Fruit fly (Drosophila melanogaster) whole organism, embryonic: ENCODE results near the gene CG10116.
A peak's percentile ranks its signal among the peaks of the same experiment; 100 is the strongest.

ENCODE experiments used
- Abd-B ChIP-seq: fragments of 200-800 bp; sonication (Bioruptor generic); optimal IDR thresholded peaks from 2 replicates; lab custom pipeline; 2018; ENCODE audit warnings: missing biosample characterization, mild to moderate bottlenecking, missing genetic modification characterization, moderate library complexity
- Aef1 ChIP-seq: fragments of 200-800 bp; sonication (Bioruptor generic); IDR thresholded peaks from 3 replicates; pipeline ENCODE4 v1.3.6; 2022; ENCODE audit warnings: missing biosample characterization, missing genetic modification characterization
- Atf-2 ChIP-seq: fragments of 200-800 bp; sonication (Bioruptor generic); optimal IDR thresholded peaks from 2 replicates; lab custom pipeline; 2016; ENCODE audit warnings: missing biosample characterization, missing genetic modification characterization
- Awh ChIP-seq: fragments of 200-800 bp; sonication (Bioruptor generic); IDR thresholded peaks from 2 replicates; pipeline ENCODE4, ENCODE4 v1.3.6; 2022; ENCODE audit warnings: missing biosample characterization, missing genetic modification characterization
- Bdp1 ChIP-seq: fragments of 200-800 bp; sonication (Bioruptor generic); optimal IDR thresholded peaks from 3 replicates; lab custom pipeline; 2016; ENCODE audit warnings: missing biosample characterization, missing genetic modification characterization
- CG10366 ChIP-seq: fragments of 200-800 bp; sonication (Bioruptor generic); IDR thresholded peaks from 2 replicates; pipeline ENCODE4 v1.3.6; 2022; ENCODE audit warnings: missing biosample characterization, missing genetic modification characterization
- CG10462 ChIP-seq: fragments of 200-800 bp; sonication (Bioruptor generic); optimal IDR thresholded peaks from 2 replicates; lab custom pipeline; 2016; ENCODE audit warnings: missing biosample characterization, missing genetic modification characterization
- CG11247 ChIP-seq: fragments of 200-800 bp; sonication (Bioruptor generic); IDR thresholded peaks from 2 replicates; pipeline ENCODE4 v1.3.6; 2022; ENCODE audit warnings: missing biosample characterization, missing genetic modification characterization
- CG12104 ChIP-seq: fragments of 200-800 bp; sonication (Bioruptor generic); optimal IDR thresholded peaks from 3 replicates; lab custom pipeline; 2016; ENCODE audit warnings: missing biosample characterization, missing genetic modification characterization
- CG12155 ChIP-seq: fragments of 200-800 bp; sonication (Bioruptor generic); optimal IDR thresholded peaks from 3 replicates; lab custom pipeline; 2016; ENCODE audit warnings: missing biosample characterization, missing genetic modification characterization
- CG12299 ChIP-seq: fragments of 200-800 bp; sonication (Bioruptor generic); optimal IDR thresholded peaks from 2 replicates; lab custom pipeline; 2018; ENCODE audit warnings: missing biosample characterization, mild to moderate bottlenecking, missing genetic modification characterization
- CG1233 ChIP-seq: fragments of 200-800 bp; sonication (Bioruptor generic); optimal IDR thresholded peaks from 4 replicates; lab custom pipeline; 2018; ENCODE audit warnings: missing biosample characterization, mild to moderate bottlenecking, missing genetic modification characterization
- CG2875 ChIP-seq: fragments of 200-800 bp; sonication (Bioruptor generic); optimal IDR thresholded peaks from 2 replicates; lab custom pipeline; 2017; ENCODE audit warnings: missing biosample characterization, mild to moderate bottlenecking, missing genetic modification characterization, missing genetic modification reagents
- CG3847 ChIP-seq: fragments of 200-800 bp; sonication (Bioruptor generic); IDR thresholded peaks from 2 replicates; pipeline ENCODE4 v1.3.6; 2022; ENCODE audit warnings: missing biosample characterization, missing genetic modification characterization
- CG4707 ChIP-seq: fragments of 200-800 bp; sonication (Bioruptor generic); optimal IDR thresholded peaks from 2 replicates; lab custom pipeline; 2018; ENCODE audit warnings: missing biosample characterization, mild to moderate bottlenecking, missing genetic modification characterization, moderate library complexity
- CG4854 ChIP-seq: fragments of 200-800 bp; sonication (Bioruptor generic); optimal IDR thresholded peaks from 2 replicates; lab custom pipeline; 2016; ENCODE audit warnings: missing biosample characterization, missing genetic modification characterization, inconsistent platforms
- CG6272 ChIP-seq: fragments of 200-800 bp; sonication (Bioruptor generic); IDR thresholded peaks from 2 replicates; pipeline ENCODE4 v1.3.6; 2022; ENCODE audit warnings: missing biosample characterization, missing genetic modification characterization
- CG7963 ChIP-seq: fragments of 200-800 bp; sonication (Bioruptor generic); IDR thresholded peaks from 3 replicates; pipeline ENCODE4 v1.3.6; 2022; ENCODE audit warnings: missing biosample characterization, missing genetic modification characterization; ENCODE audit not compliant: partially characterized antibody
- CG8089 ChIP-seq: fragments of 200-800 bp; sonication (Bioruptor generic); optimal IDR thresholded peaks from 3 replicates; lab custom pipeline; 2016; ENCODE audit warnings: missing biosample characterization, missing genetic modification characterization
- CG8359 ChIP-seq: fragments of 200-800 bp; sonication (Bioruptor generic); optimal IDR thresholded peaks from 2 replicates; lab custom pipeline; 2017; ENCODE audit warnings: missing biosample characterization, mild to moderate bottlenecking, missing genetic modification characterization, borderline replicate concordance
- CG9727 ChIP-seq: fragments of 200-800 bp; sonication (Bioruptor generic); optimal IDR thresholded peaks from 3 replicates; lab custom pipeline; 2017; ENCODE audit warnings: missing biosample characterization, mild to moderate bottlenecking, missing genetic modification characterization
- Camta ChIP-seq: fragments of 200-800 bp; sonication (Bioruptor generic); optimal IDR thresholded peaks from 2 replicates; lab custom pipeline; 2016; ENCODE audit warnings: missing biosample characterization, missing genetic modification characterization
- Dfd ChIP-seq, 2 experiments: fragments of >200 bp; optimal IDR thresholded peaks; 2 replicates each; lab custom pipeline; 2017; ENCODE audit warnings: missing biosample characterization in 2 of 2, missing genetic modification characterization in 2 of 2
- Doc2 ChIP-seq: fragments of 200-800 bp; sonication (Bioruptor generic); IDR thresholded peaks from 2 replicates; pipeline ENCODE4 v1.3.6; 2022; ENCODE audit warnings: missing biosample characterization, missing genetic modification characterization
- Elba2 ChIP-seq: fragments of 200-800 bp; sonication (Bioruptor generic); optimal IDR thresholded peaks from 3 replicates; lab custom pipeline; 2016; ENCODE audit warnings: missing biosample characterization, missing genetic modification characterization
- Fer3 ChIP-seq: fragments of 200-800 bp; sonication (Bioruptor generic); optimal IDR thresholded peaks from 2 replicates; lab custom pipeline; 2018; ENCODE audit warnings: missing biosample characterization, mild to moderate bottlenecking, missing genetic modification characterization, moderate library complexity
- Gug ChIP-seq: fragments of 200-800 bp; sonication (Bioruptor generic); IDR thresholded peaks from 4 replicates; pipeline ENCODE4 v1.3.6; 2022; ENCODE audit warnings: missing biosample characterization, missing genetic modification characterization
- H15 ChIP-seq: fragments of 200-800 bp; sonication (Bioruptor generic); IDR thresholded peaks from 3 replicates; pipeline ENCODE4 v1.3.6; 2022; ENCODE audit warnings: missing biosample characterization, missing genetic modification characterization
- Lhr ChIP-seq: fragments of 200-800 bp; sonication (Bioruptor generic); optimal IDR thresholded peaks from 3 replicates; lab custom pipeline; 2017; ENCODE audit warnings: mild to moderate bottlenecking, missing biosample characterization, missing genetic modification reagents, missing genetic modification characterization
- Med ChIP-seq: fragments of 200-800 bp; sonication (Bioruptor generic); peaks from one replicate; lab custom pipeline; 2016; ENCODE audit warnings: missing biosample characterization, missing genetic modification characterization, mild to moderate bottlenecking, inconsistent platforms, moderate library complexity
- Neu2 ChIP-seq: fragments of 200-800 bp; sonication (Bioruptor generic); optimal IDR thresholded peaks from 3 replicates; lab custom pipeline; 2016; ENCODE audit warnings: missing biosample characterization, missing genetic modification characterization, borderline replicate concordance
- Opbp ChIP-seq: fragments of 200-800 bp; sonication (Bioruptor generic); IDR thresholded peaks from 3 replicates; pipeline ENCODE4 v1.3.6; 2022; ENCODE audit warnings: missing biosample characterization, missing genetic modification characterization; ENCODE audit not compliant: partially characterized antibody
- Sox102F ChIP-seq: fragments of 200-800 bp; sonication (Bioruptor generic); optimal IDR thresholded peaks from 2 replicates; lab custom pipeline; 2018; ENCODE audit warnings: missing biosample characterization, mild to moderate bottlenecking, missing genetic modification characterization, moderate library complexity
- al ChIP-seq: fragments of 200-800 bp; sonication (Bioruptor generic); IDR thresholded peaks from 2 replicates; pipeline ENCODE4 v1.3.6; 2022; ENCODE audit warnings: missing biosample characterization, missing genetic modification characterization
- br ChIP-seq: fragments of >200 bp; optimal IDR thresholded peaks from 2 replicates; lab custom pipeline; 2017
- dmrt99B ChIP-seq: fragments of 200-800 bp; sonication (Bioruptor generic); optimal IDR thresholded peaks from 2 replicates; lab custom pipeline; 2018; ENCODE audit warnings: missing biosample characterization, mild to moderate bottlenecking, missing genetic modification characterization, moderate library complexity
- ftz-f1 ChIP-seq: fragments of 200-800 bp; sonication (Bioruptor generic); optimal IDR thresholded peaks from 2 replicates; lab custom pipeline; 2016; ENCODE audit warnings: missing biosample characterization, missing genetic modification characterization
- gce ChIP-seq: fragments of 200-800 bp; sonication (Bioruptor generic); IDR thresholded peaks from 3 replicates; pipeline ENCODE4 v1.3.6; 2022; ENCODE audit warnings: missing biosample characterization, missing genetic modification characterization
- grau ChIP-seq: fragments of 200-800 bp; optimal IDR thresholded peaks from 3 replicates; lab custom pipeline; 2019; ENCODE audit warnings: missing biosample characterization, mild to moderate bottlenecking, missing genetic modification characterization, moderate library complexity
- grn ChIP-seq: fragments of 200-800 bp; sonication (Bioruptor generic); optimal IDR thresholded peaks from 3 replicates; lab custom pipeline; 2017; ENCODE audit warnings: missing biosample characterization, missing genetic modification characterization
- gt ChIP-seq: fragments of 200-800 bp; sonication (Bioruptor generic); IDR thresholded peaks from 2 replicates; pipeline ENCODE4 v1.3.6; 2022; ENCODE audit warnings: missing biosample characterization, missing genetic modification characterization
- her ChIP-seq: fragments of 200-800 bp; sonication (Bioruptor generic); optimal IDR thresholded peaks from 2 replicates; lab custom pipeline; 2016; ENCODE audit warnings: missing biosample characterization, missing genetic modification characterization
- ind ChIP-seq: fragments of 200-800 bp; sonication (Bioruptor generic); optimal IDR thresholded peaks from 3 replicates; lab custom pipeline; 2016; ENCODE audit warnings: missing biosample characterization, missing genetic modification characterization
- jumu ChIP-seq: fragments of 200-800 bp; sonication (Bioruptor generic); optimal IDR thresholded peaks from 3 replicates; lab custom pipeline; 2016; ENCODE audit warnings: missing biosample characterization, missing genetic modification characterization
- nom ChIP-seq: fragments of 200-800 bp; sonication (Bioruptor generic); optimal IDR thresholded peaks from 2 replicates; lab custom pipeline; 2017; ENCODE audit warnings: missing biosample characterization, missing genetic modification characterization, mild to moderate bottlenecking, moderate library complexity, missing genetic modification reagents
- onecut ChIP-seq: fragments of 200-800 bp; sonication (Bioruptor generic); IDR thresholded peaks from 2 replicates; pipeline ENCODE4 v1.3.6; 2022; ENCODE audit warnings: missing biosample characterization, missing genetic modification characterization
- pum ChIP-seq: fragments of 200-800 bp; sonication (Bioruptor generic); optimal IDR thresholded peaks from 2 replicates; lab custom pipeline; 2016; ENCODE audit warnings: missing biosample characterization, missing genetic modification characterization
- ranshi ChIP-seq: fragments of 200-800 bp; sonication (Bioruptor generic); IDR thresholded peaks from 2 replicates; pipeline ENCODE4 v1.3.6; 2022; ENCODE audit warnings: missing biosample characterization, missing genetic modification characterization
- stwl ChIP-seq: fragments of 200-800 bp; sonication (Bioruptor generic); optimal IDR thresholded peaks from 3 replicates; lab custom pipeline; 2018; ENCODE audit warnings: missing biosample characterization, mild to moderate bottlenecking, missing genetic modification characterization, moderate library complexity
- toy ChIP-seq: fragments of 200-800 bp; sonication (Bioruptor generic); IDR thresholded peaks from 2 replicates; pipeline ENCODE4 v1.3.6; 2022; ENCODE audit warnings: missing biosample characterization, missing genetic modification characterization
- yki ChIP-seq: fragments of >200 bp; optimal IDR thresholded peaks from 3 replicates; lab custom pipeline; 2018

The CG10116 gene

dm6 chr3L:13486041-13486859 lies 29.2 kb upstream of the CG10116 start, which contains the start of the genes Abp1 and Tgi (continued):
- TF ChIP-seq CG4854 (GFP tag; lab: Kevin White, UChicago), result no peak
- TF ChIP-seq ind (GFP tag; lab: Kevin White, UChicago), result peak; percentile 33
- TF ChIP-seq Aef1 (GFP tag; lab: Robert Waterston, UW), result peak; percentile 35
- peak; percentile 19 for TF ChIP-seq jumu (GFP tag; lab: Kevin White, UChicago)
- no peak for TF ChIP-seq Doc2 (GFP tag; lab: Robert Waterston, UW)
- 0 out of 2 replicates have a peak, but pooled peaks have one; percentile 12 for TF ChIP-seq CG6272 (GFP tag; lab: Robert Waterston, UW)
- no peak for TF ChIP-seq CG8089 (GFP tag; lab: Kevin White, UChicago)
- no peak for TF ChIP-seq br
- no peak for TF ChIP-seq H15 (GFP tag; lab: Robert Waterston, UW)
- TF ChIP-seq ranshi, result 0 out of 2 replicates have a peak, but pooled peaks have one; percentile 20
- TF ChIP-seq CG3847 (GFP tag; lab: Robert Waterston, UW), result peak; percentile 67
- TF ChIP-seq Med (GFP tag; lab: Kevin White, UChicago), result peak; percentile 92
- TF ChIP-seq CG8359 (GFP tag; lab: Kevin White, UChicago), result no peak
- TF ChIP-seq toy (GFP tag; lab: Robert Waterston, UW), result no peak
- TF ChIP-seq nom (GFP tag; lab: Kevin White, UChicago), result peak; percentile 7
- TF ChIP-seq CG10462 (GFP tag; lab: Kevin White, UChicago), result no peak
- no peak for TF ChIP-seq CG1233 (GFP tag; lab: Kevin White, UChicago)
- peak; percentile 17; the same call in 1 of the 2 replicates for TF ChIP-seq CG11247 (GFP tag; lab: Robert Waterston, UW)
- peak; percentile 70 for TF ChIP-seq Lhr (GFP tag; lab: Kevin White, UChicago)
- TF ChIP-seq CG12104 (GFP tag; lab: Kevin White, UChicago), result no peak
- TF ChIP-seq Gug, result peak; percentile 12; the same call in 1 of the 4 replicates
- TF ChIP-seq CG10366, result no peak; the same call in 1 of the 2 replicates
- TF ChIP-seq Bdp1 (GFP tag; lab: Kevin White, UChicago), result no peak
- no peak for TF ChIP-seq Elba2
- TF ChIP-seq grau (tag; lab: Kevin White, UChicago), result peak; percentile 26
- TF ChIP-seq onecut, result peak; percentile 80
- TF ChIP-seq CG4707 (GFP tag; lab: Kevin White, UChicago), result no peak
- no peak for TF ChIP-seq Awh (GFP tag; lab: Robert Waterston, UW)
- peak; percentile 4 for TF ChIP-seq Camta (GFP tag; lab: Kevin White, UChicago)
- TF ChIP-seq pum (GFP tag; lab: Kevin White, UChicago), result peak; percentile 3
- peak; percentile 36 for TF ChIP-seq her (GFP tag; lab: Kevin White, UChicago)
- no peak for TF ChIP-seq CG12299 (tag; lab: Kevin White, UChicago)
- TF ChIP-seq Fer3 (tag; lab: Kevin White, UChicago), result no peak
- TF ChIP-seq Opbp, result peak; percentile 89
- TF ChIP-seq Atf-2 (GFP tag; lab: Kevin White, UChicago), result no peak
- TF ChIP-seq grn (GFP tag; lab: Kevin White, UChicago), result no peak
- TF ChIP-seq stwl, result peak; percentile 33
- TF ChIP-seq CG12155, result peak; percentile 23
- TF ChIP-seq yki, result no peak
- no peak for TF ChIP-seq Sox102F (GFP tag; lab: Kevin White, UChicago)
- TF ChIP-seq Dfd (GFP tag; optimal IDR thresholded peaks at IDR 0.05; lab: Kevin White, UChicago), result no peak
- peak; percentile 84 for TF ChIP-seq CG7963 (GFP tag; lab: Robert Waterston, UW)
- TF ChIP-seq CG9727 (GFP tag; lab: Kevin White, UChicago), result peak; percentile 6
- TF ChIP-seq Neu2 (GFP tag; lab: Kevin White, UChicago), result no peak
- peak; percentile 41 for TF ChIP-seq Abd-B (GFP tag; lab: Kevin White, UChicago)
- no peak for TF ChIP-seq ftz-f1 (GFP tag; lab: Kevin White, UChicago)
- TF ChIP-seq dmrt99B, result no peak
- TF ChIP-seq gt (GFP tag; lab: Robert Waterston, UW), result no peak
- no peak for TF ChIP-seq gce (GFP tag; lab: Robert Waterston, UW)
- TF ChIP-seq al (GFP tag; lab: Robert Waterston, UW), result no peak
- no peak for TF ChIP-seq CG2875 (GFP tag; lab: Kevin White, UChicago)
